Fruit fly (Drosophila melanogaster) whole organism, larva: ENCODE measurements around the gene RpS14a.

Source experiments
- noc ChIP-seq: fragments of 200-800 bp; sonication (Bioruptor generic); optimal IDR thresholded peaks from 3 replicates; lab custom pipeline; 2019; ENCODE audit warnings: missing biosample characterization, mild to moderate bottlenecking, missing genetic modification characterization, moderate library complexity

Gene RpS14a

DNA sequence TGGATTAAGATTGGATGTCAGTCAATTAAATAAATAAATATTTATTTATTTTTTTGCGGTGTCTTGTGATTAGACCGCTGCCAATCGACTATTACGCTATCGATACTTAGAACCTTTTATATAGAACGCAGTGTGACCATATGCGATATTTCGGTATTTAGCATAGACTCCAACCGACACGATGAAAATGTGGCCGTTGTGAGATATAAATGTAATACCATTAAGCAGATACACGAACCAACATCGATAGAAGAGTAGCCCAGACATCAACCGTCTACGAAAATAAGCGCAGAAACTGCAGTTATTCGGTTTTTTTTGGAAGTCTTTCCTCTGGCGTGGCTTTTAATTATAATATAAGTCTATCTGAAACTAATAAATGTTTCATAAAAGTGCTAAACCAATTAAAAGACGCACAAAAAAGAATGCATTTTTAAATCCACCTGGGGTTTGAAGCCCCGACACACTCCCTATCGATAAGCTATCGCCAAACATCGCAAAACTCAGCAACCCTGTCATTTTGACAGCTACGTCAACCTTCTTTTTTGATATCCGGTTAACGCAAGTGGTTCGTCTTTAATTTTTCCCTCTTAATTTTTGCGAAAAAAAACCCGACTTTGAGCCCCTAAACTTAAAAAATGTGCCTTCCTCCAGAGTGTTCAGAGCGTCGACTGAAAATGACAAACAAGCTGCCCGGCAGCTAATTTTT is at the start of gene RpS14a, which contains the start of gene Dhdds:
TSS of gene RpS14a (plus strand) at position 533 of the 706 bp plus-strand sequence.
TSS of gene Dhdds (minus strand) at position 142 of the 706 bp plus-strand sequence.
- TF ChIP-seq noc, result peak; percentile 8

DNA sequence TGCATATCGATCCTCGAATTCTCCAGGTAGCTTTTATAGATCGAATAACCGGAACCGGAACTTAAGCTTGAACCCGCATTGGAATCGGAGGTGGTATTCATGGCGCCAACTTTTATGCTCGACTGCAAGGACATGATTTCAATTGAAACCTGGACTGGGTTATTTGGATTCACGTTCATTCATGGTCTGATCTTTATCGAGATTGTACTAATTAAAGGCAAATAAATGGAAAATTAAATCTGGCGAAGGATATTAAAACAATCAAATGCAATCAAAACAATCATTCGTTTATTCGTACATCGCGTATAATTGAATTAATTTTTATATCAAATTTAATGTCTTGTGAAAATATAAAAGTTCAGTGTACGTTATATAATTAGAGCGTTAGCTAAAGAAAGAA is 49.6 kb upstream of the RpS14a start, which contains the start of gene Ir7f:
TSS of gene Ir7f (minus strand) at position 101 of the 400 bp plus-strand sequence.
- TF ChIP-seq noc, result no peak

DNA sequence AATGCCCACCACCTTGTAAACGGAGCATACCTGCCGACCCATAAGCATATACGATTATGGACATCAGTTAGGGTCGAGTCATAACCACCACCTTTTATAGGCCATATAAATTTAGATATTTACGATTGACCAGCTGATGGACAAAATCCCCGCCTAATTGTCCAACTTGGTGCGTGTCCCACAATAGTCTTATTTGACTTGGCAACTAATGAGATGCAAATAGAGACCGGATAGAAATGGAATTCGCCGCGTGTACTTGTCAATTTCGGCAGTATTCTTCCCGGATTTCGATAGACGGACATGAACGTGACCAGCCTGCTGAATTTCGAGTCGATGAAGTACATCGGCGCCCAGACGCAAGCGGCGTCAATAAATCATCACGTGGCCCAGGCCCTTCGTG is 49.2 kb upstream of the RpS14a start, which contains the start of gene Ir7g:
TSS of gene Ir7g (plus strand) at position 301 of the 400 bp plus-strand sequence.
- no peak for TF ChIP-seq noc

DNA sequence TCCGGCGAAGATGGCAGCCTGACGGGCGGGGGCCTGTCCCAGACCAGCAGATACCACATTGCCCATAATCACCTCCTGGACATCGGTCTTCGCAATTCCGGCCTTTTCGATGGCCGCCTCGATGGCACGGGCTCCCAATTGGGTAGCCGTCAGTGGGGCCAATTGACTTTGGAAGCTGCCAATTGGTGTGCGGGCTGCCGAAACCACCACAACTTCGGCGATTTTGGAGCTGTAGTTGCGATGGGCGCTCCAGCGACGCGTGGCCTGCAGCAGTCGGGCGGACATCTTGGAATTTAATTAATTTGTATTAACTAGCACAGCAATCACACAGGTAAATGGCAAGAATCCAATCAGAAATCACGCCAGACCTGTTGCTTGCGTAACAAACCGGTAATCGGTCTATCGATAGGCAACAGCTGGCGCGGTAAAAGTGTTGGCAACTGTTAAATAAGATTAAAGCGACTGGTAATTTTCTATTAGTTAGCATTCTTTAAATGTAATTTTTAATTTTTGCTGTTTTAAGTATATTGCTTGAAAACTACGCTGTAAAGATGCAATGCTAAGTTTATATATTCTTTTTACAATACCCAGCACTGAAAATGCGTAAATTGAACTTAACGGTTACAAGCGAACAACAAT is 45.0 kb upstream of the RpS14a start, which contains the start of gene Acat1:
TSS of gene Acat1 (minus strand) at position 400 of the 639 bp plus-strand sequence.
- peak; percentile 71 for TF ChIP-seq noc

DNA sequence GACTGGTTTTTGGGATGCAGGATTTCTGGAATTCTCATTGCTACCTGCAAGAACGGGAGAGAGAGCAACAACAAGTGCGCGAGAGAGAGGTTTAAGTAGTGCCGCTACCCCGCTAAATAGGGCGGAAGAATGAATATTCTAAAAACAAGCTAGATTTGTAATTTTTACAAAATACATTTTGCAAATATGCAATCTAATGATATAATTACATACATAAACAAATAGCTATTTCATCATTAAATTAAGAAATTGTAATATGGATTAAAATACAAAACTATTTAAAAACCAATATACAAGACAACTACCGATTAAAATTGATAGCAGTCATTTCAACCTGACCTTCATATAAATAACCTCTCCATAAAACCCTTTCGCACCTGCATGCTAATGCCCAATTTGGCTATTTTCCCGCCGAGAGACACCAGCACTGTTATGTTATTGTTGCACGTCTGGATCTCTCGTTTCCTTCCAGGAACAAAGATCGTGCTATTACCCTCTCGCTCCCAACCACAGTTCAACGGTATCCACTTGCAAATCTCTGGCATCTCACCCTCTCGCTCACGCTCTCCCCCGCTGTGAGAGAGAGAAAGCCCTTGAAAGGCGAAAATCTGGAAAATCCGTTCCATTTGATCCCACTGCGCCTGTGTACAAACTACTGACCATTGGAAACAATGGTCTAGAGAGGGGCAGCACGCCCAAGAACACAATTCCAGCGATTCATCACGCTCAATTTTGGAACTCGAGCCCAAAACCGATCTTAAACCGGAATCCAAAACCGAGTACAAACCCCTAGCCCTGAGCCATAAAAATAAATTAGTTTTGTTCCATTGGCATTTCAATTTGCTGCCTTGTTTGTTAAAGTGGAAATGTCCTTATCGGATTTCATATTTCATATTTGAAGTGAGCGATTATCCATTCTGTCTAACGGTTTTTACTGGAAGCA is 41.7 kb upstream of the RpS14a start, which contains the start of gene Nek2:
TSS of gene Nek2 (minus strand) at position 51 of the 943 bp plus-strand sequence.
- TF ChIP-seq noc, result no peak

DNA sequence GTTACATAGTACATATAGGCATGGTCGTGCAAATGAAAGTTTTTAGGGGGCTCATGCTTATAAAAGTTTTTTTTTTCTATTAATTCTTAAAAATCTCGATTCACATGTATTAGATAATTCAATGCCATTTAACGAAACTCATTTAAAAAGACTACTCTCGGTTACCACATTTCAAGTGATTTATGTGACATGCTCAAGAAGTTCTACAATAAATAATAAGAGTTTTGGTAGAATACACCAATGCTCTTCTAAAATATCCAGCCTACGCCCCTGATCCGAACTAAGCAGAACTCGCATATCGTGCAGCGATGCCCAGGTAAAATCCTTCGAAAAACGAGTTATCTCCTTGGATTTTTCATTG is 41.0 kb upstream of the RpS14a start:
- TF ChIP-seq noc, result peak; percentile 3

DNA sequence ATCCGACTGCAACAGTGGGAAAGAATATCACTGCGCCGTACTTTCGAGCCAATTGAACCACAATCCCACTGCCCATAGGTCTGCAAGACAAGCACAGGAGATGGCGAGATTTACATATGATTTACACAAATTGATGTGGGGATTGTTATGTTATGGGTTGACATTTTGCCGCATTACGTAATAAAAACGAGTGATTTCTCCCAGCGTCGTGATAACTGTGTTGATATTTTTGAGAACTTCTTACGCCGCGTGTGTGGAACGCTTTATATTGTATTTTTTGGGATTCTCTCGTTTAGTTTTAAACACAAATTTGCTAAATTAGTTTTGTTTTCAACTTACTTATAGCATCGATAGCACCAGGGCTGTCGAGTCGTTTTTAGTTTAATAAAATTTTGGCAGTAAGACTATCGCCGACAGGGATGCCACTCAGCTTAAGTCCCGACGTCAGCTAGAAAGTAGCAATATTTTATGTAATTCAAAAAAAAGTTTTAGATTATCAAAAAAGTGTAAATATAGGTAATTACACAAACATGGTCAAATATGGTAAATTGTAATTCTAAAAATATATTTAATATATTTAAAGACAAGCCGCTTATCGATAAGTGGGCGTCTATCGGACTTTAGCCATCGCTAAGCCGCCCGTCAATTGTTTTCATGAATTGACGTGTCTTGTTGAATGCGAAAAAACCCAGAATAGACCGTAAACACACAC is 40.0 kb upstream of the RpS14a start, which contains the start of the genes CG45089, ND-MNLL and p115:
TSS of gene CG45089 (minus strand) at position 388 of the 712 bp plus-strand sequence.
TSS of gene ND-MNLL (minus strand) at position 388 of the 712 bp plus-strand sequence.
TSS of gene p115 (plus strand) at position 621 of the 712 bp plus-strand sequence.
- TF ChIP-seq noc, result peak; percentile 55

DNA sequence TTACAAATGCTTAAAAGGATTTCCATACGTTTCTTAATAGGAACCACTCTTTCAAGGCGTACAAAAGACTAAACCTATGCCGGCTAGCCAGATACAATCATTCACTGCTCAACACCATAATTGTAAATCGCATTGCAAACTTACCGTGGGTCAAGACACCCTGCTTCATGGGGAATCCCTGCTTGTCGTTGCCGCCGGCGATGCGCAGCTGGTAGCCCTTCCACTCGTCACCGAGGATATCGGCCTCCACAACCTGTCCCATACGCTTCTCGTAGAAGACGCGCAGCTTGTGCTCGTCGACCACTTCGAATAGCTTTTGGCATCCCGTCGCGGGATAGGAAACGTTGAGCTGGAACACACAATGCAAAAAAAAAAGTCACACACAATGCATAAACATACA is 32.9 kb upstream of the RpS14a start:
- no peak for TF ChIP-seq noc

DNA sequence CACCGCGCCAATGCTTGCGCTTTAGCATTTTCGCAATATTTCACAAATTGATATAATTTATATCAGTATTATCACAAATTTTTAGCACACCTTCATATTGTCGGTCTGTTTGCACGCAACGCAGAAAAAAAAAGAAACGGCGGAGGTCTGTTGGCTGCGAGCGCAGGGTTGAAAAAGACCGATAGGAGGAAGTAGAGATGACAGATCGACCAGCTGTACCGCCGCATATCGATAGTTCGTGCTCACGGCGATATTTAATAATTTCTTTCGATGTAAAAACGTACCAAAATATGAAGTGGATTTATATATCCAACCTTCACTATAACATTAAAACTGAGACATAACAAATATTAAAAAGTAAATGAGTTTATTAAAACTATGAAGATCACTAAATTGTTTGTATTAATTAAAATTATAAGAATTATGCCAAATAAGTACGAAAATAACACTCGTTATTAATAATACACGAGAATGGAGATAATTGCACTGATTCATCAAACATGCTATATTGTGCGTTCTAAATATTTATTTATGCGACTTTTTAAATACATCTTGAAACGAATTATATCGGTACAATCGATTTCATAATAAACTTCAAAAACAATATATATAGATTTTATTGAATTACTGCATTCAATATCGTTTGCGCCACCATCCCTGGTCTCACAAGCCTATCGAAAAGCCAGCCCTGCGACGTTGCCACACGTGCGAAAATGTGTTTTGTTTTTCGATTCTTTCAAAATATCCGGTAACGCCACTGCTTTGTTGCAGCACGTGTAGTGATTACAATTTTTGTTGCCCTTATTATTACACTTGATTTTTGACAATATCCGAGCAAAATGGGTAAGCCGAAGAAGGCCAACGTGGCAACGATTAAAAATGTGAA is 32.1 kb upstream of the RpS14a start, which contains the start of the genes RpS6 and bys:
TSS of gene RpS6 (minus strand) at position 179 of the 886 bp plus-strand sequence.
TSS of gene bys (plus strand) at position 728 of the 886 bp plus-strand sequence.
- peak; percentile 17 for TF ChIP-seq noc

DNA sequence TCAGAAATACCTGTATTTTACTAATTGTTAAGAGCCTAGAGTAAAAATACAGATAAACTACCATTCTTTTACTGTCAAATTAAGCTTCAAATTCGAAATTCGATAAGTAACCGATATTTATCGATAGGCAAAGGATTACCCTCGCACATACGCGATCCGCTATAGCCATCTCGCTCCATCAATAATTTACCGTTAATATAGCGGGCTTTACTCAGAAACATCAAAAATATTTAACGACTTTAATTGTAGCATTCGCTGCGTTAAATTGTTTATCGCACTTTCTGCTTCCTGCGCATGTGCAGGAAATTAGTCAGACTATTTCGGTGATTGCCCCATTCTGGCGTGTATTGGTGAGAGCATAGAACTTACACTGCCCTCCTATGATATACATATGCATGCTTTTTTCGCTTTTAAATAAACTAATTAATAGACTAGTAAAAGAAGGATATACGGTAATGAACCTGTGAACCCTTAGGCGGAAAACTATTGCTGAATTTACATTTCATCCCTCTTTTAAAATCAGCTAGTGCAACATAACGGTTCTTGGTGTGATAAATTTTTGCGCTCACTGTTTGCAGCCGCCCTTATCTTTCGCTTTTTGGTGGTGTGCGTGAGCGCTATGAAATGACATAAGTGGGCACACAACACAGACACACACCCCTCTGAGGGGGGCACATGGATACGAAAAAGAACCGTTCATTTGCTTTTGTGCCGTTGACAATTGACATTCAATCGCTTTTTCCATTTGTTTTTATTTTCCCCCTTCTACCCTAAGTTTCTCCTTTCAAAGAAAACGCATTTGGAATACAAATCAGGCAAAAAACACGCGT is 25.1 kb upstream of the RpS14a start, which contains the start of the genes dpr14 and spidey:
TSS of gene dpr14 (minus strand) at position 48 of the 830 bp plus-strand sequence.
TSS of gene spidey (plus strand) at position 693 of the 830 bp plus-strand sequence.
- peak; percentile 95 for TF ChIP-seq noc

DNA sequence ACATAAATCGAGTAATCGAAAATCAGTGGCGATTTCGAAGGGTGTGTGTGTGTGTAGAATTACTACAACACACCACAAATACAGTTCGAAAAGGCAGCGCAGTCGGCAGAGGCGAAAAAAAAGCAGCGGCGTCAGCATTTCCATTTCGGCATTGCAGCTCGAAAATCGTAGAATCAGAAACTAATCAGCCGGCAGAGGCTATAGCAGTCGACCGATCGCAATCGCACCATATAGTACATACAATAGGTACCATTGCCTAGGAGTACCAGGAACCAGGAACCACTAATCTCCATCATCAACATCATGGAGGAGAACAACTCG is 24.5 kb upstream of the RpS14a start:
- TF ChIP-seq noc, result no peak

DNA sequence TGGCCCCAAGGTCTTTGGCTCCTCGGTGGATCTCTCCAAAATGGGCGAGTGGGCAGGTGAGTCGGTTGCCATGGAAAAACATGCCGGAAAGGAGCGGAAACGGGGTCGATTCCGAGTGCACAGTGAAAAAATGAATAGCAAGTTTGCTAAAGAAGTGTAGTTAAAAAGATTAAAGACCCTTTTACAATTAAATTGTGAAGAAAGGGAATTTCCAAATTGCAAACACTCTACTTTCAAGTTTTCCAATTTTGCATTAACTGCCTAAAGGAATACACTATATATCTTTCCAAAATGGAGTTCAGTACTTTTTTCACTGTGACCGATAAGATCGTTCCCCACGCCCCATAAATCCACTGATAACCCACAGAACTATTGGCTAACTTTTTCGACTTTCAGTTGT is 24.1 kb upstream of the RpS14a start:
- no peak for TF ChIP-seq noc

DNA sequence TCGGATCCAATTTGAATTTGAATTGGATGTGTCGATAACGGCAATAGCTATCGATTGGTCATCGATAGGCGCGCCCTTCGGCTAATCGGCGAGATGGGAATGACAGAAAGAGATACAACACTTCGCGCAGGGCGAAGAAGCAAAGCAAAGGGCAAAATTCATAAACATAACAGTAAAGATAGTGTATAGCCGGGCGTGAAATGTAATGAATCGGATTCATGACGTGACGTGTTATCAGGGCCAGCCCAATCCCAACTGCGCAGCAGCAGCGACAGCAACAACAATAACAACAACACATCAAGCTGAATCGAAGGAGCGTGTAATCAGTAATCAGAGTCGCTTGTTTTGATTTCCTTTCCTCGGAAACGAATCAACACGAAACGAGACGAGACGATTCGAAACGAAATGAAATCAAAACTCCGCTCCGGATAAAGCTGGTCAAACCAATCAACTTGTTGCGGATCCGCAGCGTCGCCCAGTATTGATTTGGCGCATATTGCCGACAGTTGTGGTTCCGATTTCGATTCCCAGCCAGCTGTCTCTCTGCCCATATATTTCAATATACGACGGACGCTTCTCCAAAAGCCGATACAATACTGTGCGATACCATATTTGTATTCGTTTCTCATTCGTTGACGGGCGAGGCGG is 21.4 kb upstream of the RpS14a start, which contains the start of gene snz:
TSS of gene snz (plus strand) at position 107 of the 648 bp plus-strand sequence.
- no peak for TF ChIP-seq noc
